Fruit fly (Drosophila melanogaster) whole organism, embryonic: ENCODE data around the gene CG31029.
A peak's percentile ranks its signal among the peaks of the same experiment; 100 is the strongest.

Experiments used
- B-H2 ChIP-seq: fragments of 200-800 bp; sonication (Bioruptor generic); optimal IDR thresholded peaks from 2 replicates; lab custom pipeline; 2018; ENCODE audit warnings: missing biosample characterization, mild to moderate bottlenecking, missing genetic modification characterization
- CG10959 ChIP-seq: fragments of 200-800 bp; sonication (Bioruptor generic); IDR thresholded peaks from 2 replicates; pipeline ENCODE4 v1.3.6; 2022; ENCODE audit warnings: missing biosample characterization, missing genetic modification characterization
- CG12769 ChIP-seq: fragments of 200-800 bp; sonication (Bioruptor generic); optimal IDR thresholded peaks from 2 replicates; lab custom pipeline; 2019; ENCODE audit warnings: missing biosample characterization, mild to moderate bottlenecking, missing genetic modification characterization, moderate library complexity
- CG12942 ChIP-seq: fragments of 200-800 bp; sonication (Bioruptor generic); optimal IDR thresholded peaks from 3 replicates; lab custom pipeline; 2016; ENCODE audit warnings: missing biosample characterization, missing genetic modification characterization
- CG1529 ChIP-seq: fragments of 200-800 bp; sonication (Bioruptor generic); optimal IDR thresholded peaks from 3 replicates; lab custom pipeline; 2018; ENCODE audit warnings: missing biosample characterization, missing genetic modification characterization
- CG15601 ChIP-seq: fragments of 200-800 bp; sonication (Bioruptor generic); optimal IDR thresholded peaks from 3 replicates; lab custom pipeline; 2019; ENCODE audit warnings: missing biosample characterization, mild to moderate bottlenecking, missing genetic modification characterization, moderate library complexity
- CG16779 ChIP-seq: fragments of 200-800 bp; sonication (Bioruptor generic); IDR thresholded peaks from 2 replicates; pipeline ENCODE4 v1.3.6; 2022; ENCODE audit warnings: missing biosample characterization, missing genetic modification characterization
- CG18476 ChIP-seq: fragments of 200-800 bp; sonication (Bioruptor generic); optimal IDR thresholded peaks from 2 replicates; lab custom pipeline; 2016; ENCODE audit warnings: missing biosample characterization, mild to moderate bottlenecking, missing genetic modification characterization
- CG18764 ChIP-seq: fragments of 200-800 bp; sonication (Bioruptor generic); optimal IDR thresholded peaks from 3 replicates; lab custom pipeline; 2016; ENCODE audit warnings: missing biosample characterization, missing genetic modification characterization
- CG2120 ChIP-seq: fragments of 200-800 bp; sonication (Bioruptor generic); optimal IDR thresholded peaks from 3 replicates; lab custom pipeline; 2016; ENCODE audit warnings: missing biosample characterization, missing genetic modification characterization
- CG2199 ChIP-seq: fragments of 200-800 bp; sonication (Bioruptor generic); IDR thresholded peaks from 3 replicates; pipeline ENCODE4 v1.3.6; 2022; ENCODE audit warnings: missing biosample characterization, missing genetic modification characterization
- CG2712 ChIP-seq: fragments of 200-800 bp; optimal IDR thresholded peaks from 3 replicates; lab custom pipeline; 2019; ENCODE audit warnings: missing biosample characterization, mild to moderate bottlenecking, missing genetic modification characterization, moderate library complexity
- CG30020 ChIP-seq: fragments of 200-800 bp; optimal IDR thresholded peaks from 2 replicates; lab custom pipeline; 2019; ENCODE audit warnings: missing biosample characterization, mild to moderate bottlenecking, missing genetic modification characterization, moderate library complexity
- CG3065 ChIP-seq: fragments of 200-800 bp; sonication (Bioruptor generic); optimal IDR thresholded peaks from 2 replicates; lab custom pipeline; 2016; ENCODE audit warnings: missing biosample characterization, missing genetic modification characterization
- CG5180 ChIP-seq: fragments of 200-800 bp; sonication (Bioruptor generic); optimal IDR thresholded peaks from 3 replicates; lab custom pipeline; 2017; ENCODE audit warnings: missing biosample characterization, missing genetic modification characterization, mild to moderate bottlenecking, moderate library complexity, missing genetic modification reagents
- CG6765 ChIP-seq: fragments of 200-800 bp; sonication (Bioruptor generic); optimal IDR thresholded peaks from 3 replicates; lab custom pipeline; 2017; ENCODE audit warnings: missing biosample characterization, mild to moderate bottlenecking, missing genetic modification characterization
- CG7556 ChIP-seq: fragments of 200-800 bp; sonication (Bioruptor generic); optimal IDR thresholded peaks from 2 replicates; lab custom pipeline; 2017; ENCODE audit warnings: missing biosample characterization, mild to moderate bottlenecking, missing genetic modification characterization
- CG8089 ChIP-seq: fragments of 200-800 bp; sonication (Bioruptor generic); optimal IDR thresholded peaks from 3 replicates; lab custom pipeline; 2016; ENCODE audit warnings: missing biosample characterization, missing genetic modification characterization
- CG8290 ChIP-seq, 3 experiments: fragments of 200-800 bp; sonication (Bioruptor generic); optimal IDR thresholded peaks; 2 replicates each; lab custom pipeline; 2016 to 2019; ENCODE audit warnings: missing biosample characterization in 3 of 3, missing genetic modification characterization in 3 of 3, mild to moderate bottlenecking in 2 of 3, moderate library complexity in 1 of 3
- CG9609 ChIP-seq: fragments of 200-800 bp; sonication (Bioruptor generic); optimal IDR thresholded peaks from 3 replicates; lab custom pipeline; 2016; ENCODE audit warnings: missing biosample characterization, missing genetic modification characterization
- CG9727 ChIP-seq: fragments of 200-800 bp; sonication (Bioruptor generic); optimal IDR thresholded peaks from 3 replicates; lab custom pipeline; 2017; ENCODE audit warnings: missing biosample characterization, mild to moderate bottlenecking, missing genetic modification characterization
- CG9876 ChIP-seq: fragments of 200-800 bp; sonication (Bioruptor generic); optimal IDR thresholded peaks from 2 replicates; lab custom pipeline; 2016; ENCODE audit warnings: missing biosample characterization, missing genetic modification characterization
- Dek ChIP-seq: fragments of 200-800 bp; sonication (Bioruptor generic); optimal IDR thresholded peaks from 3 replicates; lab custom pipeline; 2019; ENCODE audit warnings: missing biosample characterization, mild to moderate bottlenecking, missing genetic modification characterization, moderate library complexity
- Hr39 ChIP-seq: fragments of >200 bp; optimal IDR thresholded peaks from 2 replicates; lab custom pipeline; 2017
- NC2β ChIP-seq: fragments of 200-800 bp; sonication (Bioruptor generic); optimal IDR thresholded peaks from 2 replicates; lab custom pipeline; 2016; ENCODE audit warnings: missing biosample characterization, missing genetic modification characterization
- Oli ChIP-seq: fragments of 200-800 bp; sonication (Bioruptor generic); optimal IDR thresholded peaks from 2 replicates; lab custom pipeline; 2018; ENCODE audit warnings: missing biosample characterization, mild to moderate bottlenecking, missing genetic modification characterization, moderate library complexity
- Sin3A ChIP-seq: fragments of >200 bp; optimal IDR thresholded peaks from 2 replicates; lab custom pipeline; 2018
- Sox100B ChIP-seq: fragments of 200-800 bp; sonication (Bioruptor generic); optimal IDR thresholded peaks from 3 replicates; lab custom pipeline; 2018; ENCODE audit warnings: missing biosample characterization, mild to moderate bottlenecking, missing genetic modification characterization
- TFAM ChIP-seq: fragments of 200-800 bp; sonication (Bioruptor generic); optimal IDR thresholded peaks from 2 replicates; lab custom pipeline; 2017; ENCODE audit warnings: missing biosample characterization, missing genetic modification characterization, inconsistent platforms
- Taf1 ChIP-seq: fragments of 200-800 bp; sonication (Bioruptor generic); IDR thresholded peaks from 2 replicates; pipeline ENCODE4 v1.3.6; 2022; ENCODE audit warnings: missing biosample characterization, missing genetic modification characterization
- Trl ChIP-seq, 3 experiments: fragments of >200 bp in 2 of 3; fragments of 200-800 bp in 1 of 3; sonication (Bioruptor generic) in 1 of 3; optimal IDR thresholded peaks; 2 replicates in 1 of 3; 3 replicates in 2 of 3; lab custom pipeline; 2016 to 2017; ENCODE audit warnings: missing biosample characterization in 1 of 3, missing genetic modification characterization in 1 of 3
- Vsx1 ChIP-seq: fragments of 200-800 bp; sonication (Bioruptor generic); optimal IDR thresholded peaks from 2 replicates; lab custom pipeline; 2017; ENCODE audit warnings: missing biosample characterization, mild to moderate bottlenecking, missing genetic modification characterization, missing genetic modification reagents
- Xbp1 ChIP-seq: fragments of 200-800 bp; sonication (Bioruptor generic); optimal IDR thresholded peaks from 3 replicates; lab custom pipeline; 2016; ENCODE audit warnings: missing biosample characterization, mild to moderate bottlenecking, missing genetic modification characterization
- Xrp1 ChIP-seq: fragments of 200-800 bp; sonication (Bioruptor generic); IDR thresholded peaks from 2 replicates; pipeline ENCODE4 v1.3.6; 2022; ENCODE audit warnings: missing biosample characterization, missing genetic modification characterization
- crol ChIP-seq: fragments of 200-800 bp; sonication (Bioruptor generic); IDR thresholded peaks from 2 replicates; pipeline ENCODE4 v1.3.6; 2022; ENCODE audit warnings: missing biosample characterization, missing genetic modification characterization
- dan ChIP-seq: fragments of 200-800 bp; sonication (Bioruptor generic); IDR thresholded peaks from 2 replicates; pipeline ENCODE4 v1.3.6; 2022; ENCODE audit warnings: missing biosample characterization, missing genetic modification characterization
- dati ChIP-seq: fragments of 200-800 bp; sonication (Bioruptor generic); IDR thresholded peaks from 2 replicates; pipeline ENCODE4 v1.3.6; 2022; ENCODE audit warnings: missing biosample characterization, missing genetic modification characterization
- gem ChIP-seq: fragments of 200-800 bp; sonication (Bioruptor generic); optimal IDR thresholded peaks from 2 replicates; lab custom pipeline; 2019; ENCODE audit warnings: missing biosample characterization, mild to moderate bottlenecking, missing genetic modification characterization, moderate library complexity
- pan ChIP-seq, 4 experiments: fragments of >200 bp in 3 of 4; fragments of 200-800 bp in 1 of 4; sonication (Bioruptor generic) in 1 of 4; optimal IDR thresholded peaks in 3 of 4; IDR thresholded peaks in 1 of 4; 2 replicates each; pipeline versions ENCODE4 v1.3.6 to Lab custom; 2017 to 2022; ENCODE audit warnings: missing biosample characterization in 2 of 4, missing genetic modification characterization in 2 of 4, mixed read lengths in 1 of 4
- phol ChIP-seq: fragments of 200-800 bp; sonication (Bioruptor generic); optimal IDR thresholded peaks from 3 replicates; lab custom pipeline; 2018; ENCODE audit warnings: missing biosample characterization, mild to moderate bottlenecking, missing genetic modification characterization, moderate library complexity
- psq ChIP-seq: fragments of 200-800 bp; sonication (Bioruptor generic); optimal IDR thresholded peaks from 2 replicates; lab custom pipeline; 2017; ENCODE audit warnings: missing biosample characterization, missing genetic modification characterization
- slbo ChIP-seq: fragments of 200-800 bp; sonication (Bioruptor generic); IDR thresholded peaks from 2 replicates; pipeline ENCODE4 v1.3.6; 2022; ENCODE audit warnings: missing biosample characterization, missing genetic modification characterization
- sob ChIP-seq: fragments of 200-800 bp; sonication (Bioruptor generic); IDR thresholded peaks from 2 replicates; pipeline ENCODE4 v1.3.6; 2022; ENCODE audit warnings: missing biosample characterization, missing genetic modification characterization
- ssp ChIP-seq: fragments of 200-800 bp; sonication (Bioruptor generic); IDR thresholded peaks from 2 replicates; pipeline ENCODE4 v1.3.6; 2022; ENCODE audit warnings: missing biosample characterization, missing genetic modification characterization
- tin ChIP-seq: fragments of 200-800 bp; sonication (Bioruptor generic); optimal IDR thresholded peaks from 3 replicates; lab custom pipeline; 2016; ENCODE audit warnings: missing biosample characterization, missing genetic modification characterization
- tio ChIP-seq: fragments of 200-800 bp; sonication (Bioruptor generic); optimal IDR thresholded peaks from 2 replicates; lab custom pipeline; 2017; ENCODE audit warnings: missing biosample characterization, missing genetic modification characterization, inconsistent platforms
- unc-4 ChIP-seq: fragments of 200-800 bp; sonication (Bioruptor generic); IDR thresholded peaks from 2 replicates; pipeline ENCODE4 v1.3.6; 2022; ENCODE audit warnings: missing biosample characterization, missing genetic modification characterization; ENCODE audit not compliant: partially characterized antibody
- vnd ChIP-seq: fragments of 200-800 bp; sonication (Bioruptor generic); IDR thresholded peaks from 3 replicates; pipeline ENCODE4 v1.3.6; 2022; ENCODE audit warnings: missing biosample characterization, missing genetic modification characterization; ENCODE audit not compliant: partially characterized antibody
- zen ChIP-seq: fragments of 200-800 bp; sonication (Bioruptor generic); optimal IDR thresholded peaks from 3 replicates; lab custom pipeline; 2018; ENCODE audit warnings: missing biosample characterization, mild to moderate bottlenecking, missing genetic modification characterization, moderate library complexity
- zfh1 ChIP-seq: fragments of 200-800 bp; sonication (Bioruptor generic); IDR thresholded peaks from 3 replicates; pipeline ENCODE4 v1.3.6; 2022; ENCODE audit warnings: missing biosample characterization, missing genetic modification characterization

Gene CG31029

dm6 chr3R:30092700-30093044 lies 39.5 kb downstream of the CG31029 start (continued):
- peak; percentile 34 for TF ChIP-seq psq
- TF ChIP-seq CG2712 (tag; lab: Kevin White, UChicago), result peak; percentile 86
- peak; percentile 78 for TF ChIP-seq CG9609 (GFP tag; lab: Kevin White, UChicago)
- peak; percentile 80 for TF ChIP-seq CG16779 (GFP tag; lab: Robert Waterston, UW)
- TF ChIP-seq vnd (GFP tag; lab: Robert Waterston, UW), result no peak
- no peak; the same call in 1 of the 2 replicates for TF ChIP-seq crol (GFP tag; lab: Robert Waterston, UW)
- TF ChIP-seq CG18476, result peak; percentile 79
- peak; percentile 96 for TF ChIP-seq CG12769 (tag; lab: Kevin White, UChicago)
- peak; percentile 90 for TF ChIP-seq gem
- peak; percentile 81 for TF ChIP-seq NC2β (GFP tag; lab: Kevin White, UChicago)
- TF ChIP-seq CG30020 (tag; lab: Kevin White, UChicago), result peak; percentile 2
- peak; percentile 80 for TF ChIP-seq tio (GFP tag; lab: Kevin White, UChicago)
- TF ChIP-seq ssp (GFP tag; lab: Robert Waterston, UW), result peak; percentile 76
- TF ChIP-seq Hr39 (lab: Kevin White, UChicago), result no peak
- peak; percentile 68 for TF ChIP-seq CG9876
- peak; percentile 29 for TF ChIP-seq CG3065 (GFP tag; lab: Kevin White, UChicago)
- peak; percentile 81 for TF ChIP-seq tin (GFP tag; lab: Kevin White, UChicago)
- peak; percentile 37 for TF ChIP-seq CG8290 (GFP tag; optimal IDR thresholded peaks at IDR 0.05; lab: Kevin White, UChicago)
- TF ChIP-seq CG8290 (tag; optimal IDR thresholded peaks at IDR 0.05; lab: Kevin White, UChicago), result peak in 1 of 2 experiments; percentile 90
- TF ChIP-seq Sin3A (lab: Kevin White, UChicago), result no peak
- TF ChIP-seq phol, result peak; percentile 79
- peak; percentile 90 for TF ChIP-seq Xrp1
- TF ChIP-seq CG18764 (GFP tag; lab: Kevin White, UChicago), result peak; percentile 65
- TF ChIP-seq zfh1 (GFP tag; lab: Robert Waterston, UW), result peak; percentile 83
- peak; percentile 54 for TF ChIP-seq Vsx1 (GFP tag; lab: Kevin White, UChicago)
- peak; percentile 54; the same call in 1 of the 2 replicates for TF ChIP-seq dati (GFP tag; lab: Robert Waterston, UW)
- TF ChIP-seq CG1529 (GFP tag; lab: Kevin White, UChicago), result peak; percentile 68
- no peak for TF ChIP-seq unc-4 (GFP tag; lab: Robert Waterston, UW)
- peak; percentile 9 for TF ChIP-seq TFAM (GFP tag; lab: Kevin White, UChicago)
- TF ChIP-seq B-H2, result peak; percentile 72
- peak; percentile 69 for TF ChIP-seq Taf1 (GFP tag; lab: Robert Waterston, UW)
- TF ChIP-seq Dek (tag; lab: Kevin White, UChicago), result peak; percentile 79
- peak; percentile 95 for TF ChIP-seq CG2120 (GFP tag; lab: Kevin White, UChicago)
- peak; percentile 89 for TF ChIP-seq Xbp1
- peak; percentile 77 for TF ChIP-seq CG9727 (GFP tag; lab: Kevin White, UChicago)
- no peak for TF ChIP-seq pan (optimal IDR thresholded peaks at IDR 0.05; lab: Kevin White, UChicago)
- peak in 1 of 2 experiments; percentile 86 for TF ChIP-seq pan (GFP tag; optimal IDR thresholded peaks at IDR 0.05 in 1 of 2, IDR thresholded peaks at IDR 0.05 in 1 of 2)
- TF ChIP-seq slbo (GFP tag; lab: Robert Waterston, UW), result peak; percentile 93
- peak; percentile 83 for TF ChIP-seq CG7556
- TF ChIP-seq zen (tag; lab: Kevin White, UChicago), result peak; percentile 67
- TF ChIP-seq dan (GFP tag; lab: Robert Waterston, UW), result no peak
- peak; percentile 69 for TF ChIP-seq Sox100B (GFP tag; lab: Kevin White, UChicago)
- TF ChIP-seq Trl (optimal IDR thresholded peaks at IDR 0.05; lab: Kevin White, UChicago), result no peak
- TF ChIP-seq Trl (GFP tag; optimal IDR thresholded peaks at IDR 0.05; lab: Kevin White, UChicago), result peak; percentile 86
- peak; percentile 48 for TF ChIP-seq CG6765 (GFP tag; lab: Kevin White, UChicago)
- peak; percentile 75 for TF ChIP-seq CG12942 (GFP tag; lab: Kevin White, UChicago)
- peak; percentile 91 for TF ChIP-seq sob (GFP tag; lab: Robert Waterston, UW)
- peak; percentile 81 for TF ChIP-seq CG10959 (GFP tag; lab: Robert Waterston, UW)
- peak; percentile 66 for TF ChIP-seq CG8089 (GFP tag; lab: Kevin White, UChicago)
- peak; percentile 73; the same call in 1 of the 3 replicates for TF ChIP-seq CG2199
- TF ChIP-seq CG5180, result peak; percentile 62
- peak; percentile 58 for TF ChIP-seq CG15601 (tag; lab: Kevin White, UChicago)
- TF ChIP-seq Oli (tag; lab: Kevin White, UChicago), result peak; percentile 81
